Fruit fly (Drosophila melanogaster) whole organism, embryonic: ENCODE measurements around the gene kay.

ENCODE experiments used
- Aef1 ChIP-seq: fragments of 200-800 bp; sonication (Bioruptor generic); IDR thresholded peaks from 3 replicates; pipeline ENCODE4 v1.3.6; 2022; ENCODE audit warnings: missing biosample characterization, missing genetic modification characterization
- CG10366 ChIP-seq: fragments of 200-800 bp; sonication (Bioruptor generic); IDR thresholded peaks from 2 replicates; pipeline ENCODE4 v1.3.6; 2022; ENCODE audit warnings: missing biosample characterization, missing genetic modification characterization
- CG10654 ChIP-seq: fragments of 200-800 bp; sonication (Bioruptor generic); optimal IDR thresholded peaks from 2 replicates; lab custom pipeline; 2016; ENCODE audit warnings: missing biosample characterization, missing genetic modification characterization
- CG11093 ChIP-seq: fragments of 200-800 bp; sonication (Bioruptor generic); IDR thresholded peaks from 3 replicates; pipeline ENCODE4 v1.3.6; 2022; ENCODE audit warnings: missing biosample characterization, missing genetic modification characterization
- CG13287 ChIP-seq: fragments of 200-800 bp; sonication (Bioruptor generic); IDR thresholded peaks from 2 replicates; pipeline ENCODE4 v1.3.6; 2022; ENCODE audit warnings: missing biosample characterization, missing genetic modification characterization; ENCODE audit not compliant: partially characterized antibody
- CG13424 ChIP-seq: fragments of 200-800 bp; sonication (Bioruptor generic); optimal IDR thresholded peaks from 2 replicates; lab custom pipeline; 2019; ENCODE audit warnings: missing biosample characterization, mild to moderate bottlenecking, missing genetic modification characterization, moderate library complexity
- CG14667 ChIP-seq: fragments of 200-800 bp; sonication (Bioruptor generic); IDR thresholded peaks from 2 replicates; pipeline ENCODE4 v1.3.6; 2022; ENCODE audit warnings: missing biosample characterization, missing genetic modification characterization
- CG14710 ChIP-seq: fragments of 200-800 bp; sonication (Bioruptor generic); optimal IDR thresholded peaks from 3 replicates; lab custom pipeline; 2019; ENCODE audit warnings: missing biosample characterization, mild to moderate bottlenecking, missing genetic modification characterization, moderate library complexity
- CG15269 ChIP-seq: fragments of 200-800 bp; sonication (Bioruptor generic); optimal IDR thresholded peaks from 2 replicates; lab custom pipeline; 2018; ENCODE audit warnings: missing biosample characterization, mild to moderate bottlenecking, missing genetic modification characterization, moderate library complexity
- CG15514 ChIP-seq: fragments of 200-800 bp; sonication (Bioruptor generic); optimal IDR thresholded peaks from 3 replicates; lab custom pipeline; 2017; ENCODE audit warnings: missing biosample characterization, missing genetic modification characterization, mild to moderate bottlenecking, moderate library complexity, missing genetic modification reagents
- CG15601 ChIP-seq: fragments of 200-800 bp; sonication (Bioruptor generic); optimal IDR thresholded peaks from 3 replicates; lab custom pipeline; 2019; ENCODE audit warnings: missing biosample characterization, mild to moderate bottlenecking, missing genetic modification characterization, moderate library complexity
- CG15696 ChIP-seq: fragments of 200-800 bp; sonication (Bioruptor generic); optimal IDR thresholded peaks from 2 replicates; lab custom pipeline; 2019; ENCODE audit warnings: missing biosample characterization, mild to moderate bottlenecking, missing genetic modification characterization, moderate library complexity
- CG17829 ChIP-seq: fragments of 200-800 bp; optimal IDR thresholded peaks from 2 replicates; lab custom pipeline; 2019; ENCODE audit warnings: missing biosample characterization, mild to moderate bottlenecking, missing genetic modification characterization, moderate library complexity
- CG2120 ChIP-seq: fragments of 200-800 bp; sonication (Bioruptor generic); optimal IDR thresholded peaks from 3 replicates; lab custom pipeline; 2016; ENCODE audit warnings: missing biosample characterization, missing genetic modification characterization
- CG31388 ChIP-seq: fragments of 200-800 bp; sonication (Bioruptor generic); optimal IDR thresholded peaks from 2 replicates; lab custom pipeline; 2016; ENCODE audit warnings: missing biosample characterization, missing genetic modification characterization
- CG4328 ChIP-seq: fragments of 200-800 bp; sonication (Bioruptor generic); optimal IDR thresholded peaks from 3 replicates; lab custom pipeline; 2017; ENCODE audit warnings: missing biosample characterization, missing genetic modification reagents, missing genetic modification characterization
- CG5953 ChIP-seq: fragments of 200-800 bp; sonication (Bioruptor generic); IDR thresholded peaks from 2 replicates; pipeline ENCODE4 v1.3.6; 2022; ENCODE audit warnings: missing biosample characterization, missing genetic modification characterization
- CG6272 ChIP-seq: fragments of 200-800 bp; sonication (Bioruptor generic); IDR thresholded peaks from 2 replicates; pipeline ENCODE4 v1.3.6; 2022; ENCODE audit warnings: missing biosample characterization, missing genetic modification characterization
- CG6854 ChIP-seq: fragments of 200-800 bp; sonication (Bioruptor generic); optimal IDR thresholded peaks from 3 replicates; lab custom pipeline; 2017; ENCODE audit warnings: missing biosample characterization, mild to moderate bottlenecking, missing genetic modification characterization
- CG7963 ChIP-seq: fragments of 200-800 bp; sonication (Bioruptor generic); IDR thresholded peaks from 3 replicates; pipeline ENCODE4 v1.3.6; 2022; ENCODE audit warnings: missing biosample characterization, missing genetic modification characterization; ENCODE audit not compliant: partially characterized antibody
- CG9932 ChIP-seq: fragments of 200-800 bp; sonication (Bioruptor generic); IDR thresholded peaks from 2 replicates; pipeline ENCODE4 v1.3.6; 2022; ENCODE audit warnings: missing biosample characterization, missing genetic modification characterization
- Dref ChIP-seq: fragments of 200-800 bp; sonication (Bioruptor generic); IDR thresholded peaks from 2 replicates; pipeline ENCODE4 v1.3.6; 2022; ENCODE audit warnings: missing biosample characterization, missing genetic modification characterization
- Fer2 ChIP-seq: fragments of 200-800 bp; sonication (Bioruptor generic); optimal IDR thresholded peaks from 2 replicates; lab custom pipeline; 2018; ENCODE audit warnings: missing biosample characterization, mild to moderate bottlenecking, missing genetic modification characterization, moderate library complexity
- HHEX ChIP-seq: fragments of 200-800 bp; sonication (Bioruptor generic); optimal IDR thresholded peaks from 3 replicates; lab custom pipeline; 2017; ENCODE audit warnings: missing biosample characterization, mild to moderate bottlenecking, missing genetic modification characterization, missing genetic modification reagents
- HLH4C ChIP-seq: fragments of 200-800 bp; sonication (Bioruptor generic); IDR thresholded peaks from 3 replicates; pipeline ENCODE4 v1.3.6; 2022; ENCODE audit warnings: missing biosample characterization, missing genetic modification characterization; ENCODE audit not compliant: partially characterized antibody
- Lhr ChIP-seq: fragments of 200-800 bp; sonication (Bioruptor generic); optimal IDR thresholded peaks from 3 replicates; lab custom pipeline; 2017; ENCODE audit warnings: mild to moderate bottlenecking, missing biosample characterization, missing genetic modification reagents, missing genetic modification characterization
- Mad ChIP-seq: fragments of 200-800 bp; sonication (Bioruptor generic); optimal IDR thresholded peaks from 2 replicates; lab custom pipeline; 2016; ENCODE audit warnings: missing biosample characterization, missing genetic modification characterization
- Sin3A ChIP-seq: fragments of >200 bp; optimal IDR thresholded peaks from 2 replicates; lab custom pipeline; 2018
- Sry-δ ChIP-seq: fragments of 200-800 bp; sonication (Bioruptor generic); optimal IDR thresholded peaks from 2 replicates; lab custom pipeline; 2016; ENCODE audit warnings: missing biosample characterization, missing genetic modification characterization
- Tbp ChIP-seq: fragments of >200 bp; optimal IDR thresholded peaks from 2 replicates; lab custom pipeline; 2018; ENCODE audit warnings: missing biosample characterization, missing genetic modification characterization
- bcd ChIP-seq: fragments of 200-800 bp; sonication (Bioruptor generic); optimal IDR thresholded peaks from 2 replicates; lab custom pipeline; 2017; ENCODE audit warnings: missing biosample characterization, mild to moderate bottlenecking, missing genetic modification characterization
- croc ChIP-seq: fragments of 200-800 bp; sonication (Bioruptor generic); conservative IDR thresholded peaks from 3 replicates; pipeline ENCODE4 v1.3.6; 2022; ENCODE audit warnings: missing biosample characterization, missing genetic modification characterization
- gfzf ChIP-seq: fragments of 200-800 bp; sonication (Bioruptor generic); optimal IDR thresholded peaks from 2 replicates; lab custom pipeline; 2016; ENCODE audit warnings: missing biosample characterization, mild to moderate bottlenecking, missing genetic modification characterization, moderate library complexity
- gro ChIP-seq: fragments of 200-800 bp; sonication (Bioruptor generic); optimal IDR thresholded peaks from 2 replicates; lab custom pipeline; 2016; ENCODE audit warnings: missing biosample characterization, missing genetic modification characterization
- gt ChIP-seq: fragments of 200-800 bp; sonication (Bioruptor generic); IDR thresholded peaks from 2 replicates; pipeline ENCODE4 v1.3.6; 2022; ENCODE audit warnings: missing biosample characterization, missing genetic modification characterization
- her ChIP-seq: fragments of 200-800 bp; sonication (Bioruptor generic); optimal IDR thresholded peaks from 2 replicates; lab custom pipeline; 2016; ENCODE audit warnings: missing biosample characterization, missing genetic modification characterization
- inv ChIP-seq: fragments of 200-800 bp; sonication (Bioruptor generic); IDR thresholded peaks from 2 replicates; pipeline ENCODE4 v1.3.6; 2022; ENCODE audit warnings: missing biosample characterization, missing genetic modification characterization; ENCODE audit not compliant: partially characterized antibody
- mirr ChIP-seq: fragments of 200-800 bp; sonication (Bioruptor generic); optimal IDR thresholded peaks from 3 replicates; lab custom pipeline; 2018; ENCODE audit warnings: missing biosample characterization, mild to moderate bottlenecking, missing genetic modification characterization
- pan ChIP-seq, 4 experiments: fragments of >200 bp in 3 of 4; fragments of 200-800 bp in 1 of 4; sonication (Bioruptor generic) in 1 of 4; optimal IDR thresholded peaks in 3 of 4; IDR thresholded peaks in 1 of 4; 2 replicates each; pipeline versions ENCODE4 v1.3.6 to Lab custom; 2017 to 2022; ENCODE audit warnings: missing biosample characterization in 2 of 4, missing genetic modification characterization in 2 of 4, mixed read lengths in 1 of 4
- ssp ChIP-seq: fragments of 200-800 bp; sonication (Bioruptor generic); IDR thresholded peaks from 2 replicates; pipeline ENCODE4 v1.3.6; 2022; ENCODE audit warnings: missing biosample characterization, missing genetic modification characterization
- sug ChIP-seq: fragments of 200-800 bp; optimal IDR thresholded peaks from 2 replicates; lab custom pipeline; 2019; ENCODE audit warnings: missing biosample characterization, mild to moderate bottlenecking, missing genetic modification characterization, moderate library complexity
- tgo ChIP-seq: fragments of 200-800 bp; sonication (Bioruptor generic); IDR thresholded peaks from 3 replicates; pipeline ENCODE4 v1.3.6; 2022; ENCODE audit warnings: missing biosample characterization, missing genetic modification characterization
- tin ChIP-seq: fragments of 200-800 bp; sonication (Bioruptor generic); optimal IDR thresholded peaks from 3 replicates; lab custom pipeline; 2016; ENCODE audit warnings: missing biosample characterization, missing genetic modification characterization
- tll ChIP-seq, 2 experiments: fragments of 200-800 bp in 1 of 2; fragments of >200 bp in 1 of 2; sonication (Bioruptor generic) in 1 of 2; optimal IDR thresholded peaks; 2 replicates each; lab custom pipeline; 2017 to 2019; ENCODE audit warnings: missing biosample characterization in 2 of 2, missing genetic modification characterization in 2 of 2, mild to moderate bottlenecking in 1 of 2, moderate library complexity in 1 of 2
- ttk ChIP-seq: fragments of 200-800 bp; sonication (Bioruptor generic); IDR thresholded peaks from 2 replicates; pipeline ENCODE4 v2.1.2; 2022; ENCODE audit warnings: missing biosample characterization, missing genetic modification characterization
- unc-4 ChIP-seq: fragments of 200-800 bp; sonication (Bioruptor generic); IDR thresholded peaks from 2 replicates; pipeline ENCODE4 v1.3.6; 2022; ENCODE audit warnings: missing biosample characterization, missing genetic modification characterization; ENCODE audit not compliant: partially characterized antibody
- vvl ChIP-seq: fragments of 200-800 bp; sonication (Bioruptor generic); IDR thresholded peaks from 2 replicates; pipeline ENCODE4 v1.3.6; 2022; ENCODE audit warnings: missing biosample characterization, missing genetic modification characterization
- zf30C ChIP-seq: fragments of 200-800 bp; sonication (Bioruptor generic); optimal IDR thresholded peaks from 3 replicates; lab custom pipeline; 2018; ENCODE audit warnings: missing biosample characterization, mild to moderate bottlenecking, missing genetic modification characterization

The kay gene

dm6 chr3R:29798966-29799680 lies 33.3 kb downstream of the kay start, which contains the start of the genes Rnb and Drice (continued):
- TF ChIP-seq CG4328 (GFP tag; lab: Kevin White, UChicago) (peak; percentile 52), bcd (GFP tag; lab: Kevin White, UChicago) (peak; percentile 61), CG2120 (GFP tag; lab: Kevin White, UChicago) (peak; percentile 55), CG6272 (GFP tag; lab: Robert Waterston, UW) (0 out of 2 replicates have a peak, but pooled peaks have one; percentile 13), CG7963 (GFP tag; lab: Robert Waterston, UW) (0 out of 3 replicates have a peak, but pooled peaks have one; percentile 45), CG15514 (GFP tag; lab: Kevin White, UChicago) (peak; percentile 31), tll (GFP tag; optimal IDR thresholded peaks at IDR 0.05; lab: Kevin White, UChicago) (no peak), sug (tag; lab: Kevin White, UChicago) (peak; percentile 97), Lhr (GFP tag; lab: Kevin White, UChicago) (peak; percentile 60), ttk (GFP tag; lab: Robert Waterston, UW) (peak; percentile 10; the same call in 1 of the 2 replicates), gfzf (GFP tag; lab: Kevin White, UChicago) (peak; percentile 83), tgo (peak; percentile 47), inv (GFP tag; lab: Robert Waterston, UW) (peak; percentile 60), CG5953 (GFP tag; lab: Robert Waterston, UW) (0 out of 2 replicates have a peak, but pooled peaks have one; percentile 6), CG14710 (tag; lab: Kevin White, UChicago) (peak; percentile 79), CG10654 (peak; percentile 19), zf30C (GFP tag; lab: Kevin White, UChicago) (no peak), CG13424 (tag; lab: Kevin White, UChicago) (peak; percentile 60), CG17829 (tag; lab: Kevin White, UChicago) (peak; percentile 68), tin (GFP tag; lab: Kevin White, UChicago) (peak; percentile 38), CG13287 (GFP tag; lab: Robert Waterston, UW) (peak; percentile 81), Tbp (GFP tag; lab: Kevin White, UChicago) (peak; percentile 32), Mad (GFP tag; lab: Kevin White, UChicago) (peak; percentile 3), CG9932 (GFP tag; lab: Robert Waterston, UW) (peak; percentile 72), mirr (GFP tag; lab: Kevin White, UChicago) (peak; percentile 14), Sin3A (lab: Kevin White, UChicago) (peak; percentile 77), CG15269 (no peak), gt (GFP tag; lab: Robert Waterston, UW) (no peak), her (GFP tag; lab: Kevin White, UChicago) (no peak), HLH4C (peak; percentile 55), CG10366 (GFP tag; lab: Robert Waterston, UW) (peak; percentile 30; the same call in 1 of the 2 replicates), CG15696 (tag; lab: Kevin White, UChicago) (peak; percentile 84), CG6854 (GFP tag; lab: Kevin White, UChicago) (peak; percentile 50), CG11093 (no peak), Dref (GFP tag; lab: Robert Waterston, UW) (no peak), gro (GFP tag; lab: Kevin White, UChicago) (no peak), HHEX (peak; percentile 50), croc (GFP tag; lab: Robert Waterston, UW) (peak; percentile 37; the same call in 1 of the 3 replicates), Sry-δ (GFP tag; lab: Kevin White, UChicago) (peak; percentile 65), CG31388 (GFP tag; lab: Kevin White, UChicago) (no peak), pan (optimal IDR thresholded peaks at IDR 0.05; lab: Kevin White, UChicago) (no peak), pan (GFP tag; optimal IDR thresholded peaks at IDR 0.05 in 1 of 2, IDR thresholded peaks at IDR 0.05 in 1 of 2) (peak in 1 of 2 experiments; percentile 45), ssp (peak; percentile 35), Fer2 (tag; lab: Kevin White, UChicago) (peak; percentile 12), vvl (GFP tag; lab: Robert Waterston, UW) (peak; percentile 50), unc-4 (GFP tag; lab: Robert Waterston, UW) (peak; percentile 75), CG14667 (GFP tag; lab: Robert Waterston, UW) (peak; percentile 32; the same call in 1 of the 2 replicates), Aef1 (GFP tag; lab: Robert Waterston, UW) (peak; percentile 27; the same call in 1 of the 3 replicates), CG15601 (tag; lab: Kevin White, UChicago) (peak; percentile 45)
